Worm (Caenorhabditis elegans) whole organism, L4 larva: ENCODE data around the gene tag-153.
A peak's percentile ranks its signal among the peaks of the same experiment; 100 is the strongest.

ENCODE experiments used
- Y48G9A.11 ChIP-seq: fragments of 200-800 bp; sonication (Bioruptor generic); IDR thresholded peaks from 2 replicates; pipeline ENCODE4 v1.3.6; 2022; ENCODE audit warnings: missing genetic modification reagents, missing genetic modification characterization, missing compliant biosample characterization
- aha-1 ChIP-seq: fragments of 150-350 bp; peaks from one replicate; lab custom pipeline; 2014; ENCODE audit warnings: missing biosample characterization, missing genetic modification characterization
- daf-8 ChIP-seq: fragments of 200-800 bp; sonication (Bioruptor generic); IDR thresholded peaks from 2 replicates; pipeline ENCODE4 v1.3.6; 2022; ENCODE audit warnings: missing genetic modification characterization, missing compliant biosample characterization
- fos-1 ChIP-seq: fragments of 150-350 bp; optimal IDR thresholded peaks from 2 replicates; lab custom pipeline; 2014; ENCODE audit warnings: missing biosample characterization, missing genetic modification characterization
- hmg-1.1 ChIP-seq: fragments of 200-800 bp; sonication (Bioruptor generic); IDR thresholded peaks from 2 replicates; pipeline ENCODE4 v1.3.6; 2022; ENCODE audit warnings: missing genetic modification reagents, missing genetic modification characterization, missing compliant biosample characterization
- mdl-1 ChIP-seq, 2 experiments: fragments of 150-350 bp in 1 of 2; sonication (generic microtip) in 1 of 2; optimal IDR thresholded peaks; 2 replicates each; lab custom pipeline; 2014 to 2017; ENCODE audit warnings: missing biosample characterization in 2 of 2, missing genetic modification characterization in 2 of 2
- mep-1 ChIP-seq: fragments of 150-350 bp; sonication (generic microtip); optimal IDR thresholded peaks from 3 replicates; lab custom pipeline; 2014; ENCODE audit warnings: missing biosample characterization, missing genetic modification characterization
- nhr-77 ChIP-seq: fragments of 150-350 bp; optimal IDR thresholded peaks from 2 replicates; lab custom pipeline; 2014; ENCODE audit warnings: missing biosample characterization, missing genetic modification characterization
- pqm-1 ChIP-seq: sonication (generic microtip); optimal IDR thresholded peaks from 2 replicates; lab custom pipeline; 2017; ENCODE audit warnings: missing biosample characterization, missing genetic modification characterization

ce11 chrV:9343629-9344624, 21.0 kb downstream of the tag-153 start, which contains the start of gene tos-1:
- TF ChIP-seq Y48G9A.11 (GFP tag; lab: Robert Waterston, UW) (peak; percentile 93), mdl-1 (tag; optimal IDR thresholded peaks at IDR 0.05; lab: Kevin White, UChicago) (peak; percentile 99), aha-1 (peak; percentile 100), mep-1 (peak; percentile 98), nhr-77 (peak; percentile 96), hmg-1.1 (GFP tag; lab: Robert Waterston, UW) (peak; percentile 98), fos-1 (tag; lab: Kevin White, UChicago) (no peak), daf-8 (GFP tag; lab: Robert Waterston, UW) (0 out of 2 replicates have a peak, but pooled peaks have one; percentile 62), pqm-1 (peak; percentile 19)
